Fruit fly (Drosophila melanogaster): ENCODE data around the gene CG12061.

CG12061 gene

DNA sequence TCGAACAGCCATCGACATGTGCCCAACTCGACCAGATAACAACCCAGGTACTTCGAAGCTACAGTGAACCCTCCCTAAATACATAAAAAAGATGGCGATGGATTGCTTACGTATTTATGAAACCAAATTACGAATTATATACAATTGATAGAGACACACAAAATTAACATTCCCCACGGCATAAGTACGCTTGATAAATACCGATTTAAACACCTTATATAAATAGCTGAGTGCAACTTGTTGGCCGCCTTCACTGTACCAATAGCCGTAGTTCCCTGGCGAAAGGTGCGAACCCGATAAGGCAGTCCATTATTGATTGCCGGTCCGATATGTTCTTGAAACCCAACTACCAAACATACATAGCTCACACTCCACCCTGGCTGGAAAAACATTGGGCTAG is 25.2 kb upstream of the CG12061 start:
- peak; percentile 70 for TF ChIP-seq Atf6 (GFP tag; IDR thresholded peaks at IDR 0.05)
- TF ChIP-seq pum (GFP tag; optimal IDR thresholded peaks at IDR 0.05): peak; percentile 1
- peak; percentile 2 for TF ChIP-seq CG17359 (tag; optimal IDR thresholded peaks at IDR 0.05)
- no peak for TF ChIP-seq Optix (GFP tag; IDR thresholded peaks at IDR 0.05)
- TF ChIP-seq Meics (GFP tag; optimal IDR thresholded peaks at IDR 0.05): peak; percentile 46
- peak; percentile 44 for TF ChIP-seq Fer3 (tag; optimal IDR thresholded peaks at IDR 0.05)
- peak; percentile 0 for TF ChIP-seq dmrt11E (tag; optimal IDR thresholded peaks at IDR 0.05)
- TF ChIP-seq crc (GFP tag; optimal IDR thresholded peaks at IDR 0.05): no peak
- 0 out of 2 replicates have a peak, but pooled peaks have one; percentile 10 for TF ChIP-seq NFAT (GFP tag; IDR thresholded peaks at IDR 0.05)
- peak; percentile 17 for TF ChIP-seq CG9817 (tag; optimal IDR thresholded peaks at IDR 0.05)
- TF ChIP-seq PHDP (tag; optimal IDR thresholded peaks at IDR 0.05): peak; percentile 5
- peak; percentile 6 for TF ChIP-seq pho (GFP tag; optimal IDR thresholded peaks at IDR 0.05)
- TF ChIP-seq CG7786 (GFP tag; optimal IDR thresholded peaks at IDR 0.05): peak; percentile 37
- TF ChIP-seq CG3281 (GFP tag; optimal IDR thresholded peaks at IDR 0.05): peak; percentile 49
- TF ChIP-seq CG15269 (tag; optimal IDR thresholded peaks at IDR 0.05): peak; percentile 47
- no peak for TF ChIP-seq CG8290 (GFP tag; optimal IDR thresholded peaks at IDR 0.05)
- peak in 1 of 2 experiments; percentile 29 for TF ChIP-seq CG8290 (tag; optimal IDR thresholded peaks at IDR 0.05)
- TF ChIP-seq dmrt99B (tag; optimal IDR thresholded peaks at IDR 0.05): peak; percentile 22
- TF ChIP-seq CG15514 (GFP tag; optimal IDR thresholded peaks at IDR 0.05): peak; percentile 27
- 0 out of 2 replicates have a peak, but pooled peaks have one; percentile 6 for TF ChIP-seq CG3847 (GFP tag; IDR thresholded peaks at IDR 0.05)
- TF ChIP-seq Ptx1 (GFP tag; IDR thresholded peaks at IDR 0.05): peak; percentile 59
- TF ChIP-seq grn (GFP tag; optimal IDR thresholded peaks at IDR 0.05): peak; percentile 76
- TF ChIP-seq CG11456 (GFP tag; IDR thresholded peaks at IDR 0.05): 0 out of 3 replicates have a peak, but pooled peaks have one; percentile 50
- no peak for TF ChIP-seq CG15011 (GFP tag; optimal IDR thresholded peaks at IDR 0.05)
- no peak for TF ChIP-seq hb (GFP tag; IDR thresholded peaks at IDR 0.05; ENCODE audit: partially characterized antibody)
- TF ChIP-seq CG7839 (tag; optimal IDR thresholded peaks at IDR 0.05): peak; percentile 39
- no peak for TF ChIP-seq bab2 (GFP tag; optimal IDR thresholded peaks at IDR 0.05)
- peak; percentile 68 for TF ChIP-seq CG2120 (GFP tag; optimal IDR thresholded peaks at IDR 0.05)
- peak; percentile 40 for TF ChIP-seq CG6813 (GFP tag; optimal IDR thresholded peaks at IDR 0.05)
- TF ChIP-seq CG9215 (GFP tag; IDR thresholded peaks at IDR 0.05): peak; percentile 51
- TF ChIP-seq GATAe (GFP tag; conservative IDR thresholded peaks at IDR 0.05): peak; percentile 76
- no peak for TF ChIP-seq Sry-δ (GFP tag; optimal IDR thresholded peaks at IDR 0.05)
- TF ChIP-seq ara (GFP tag; IDR thresholded peaks at IDR 0.05): 0 out of 2 replicates have a peak, but pooled peaks have one; percentile 20
- TF ChIP-seq vfl (GFP tag; optimal IDR thresholded peaks at IDR 0.05): no peak
- TF ChIP-seq Dip3 (GFP tag; optimal IDR thresholded peaks at IDR 0.05): peak; percentile 35
- peak; percentile 55 for TF ChIP-seq slbo (GFP tag; IDR thresholded peaks at IDR 0.05)
- peak; percentile 7 for TF ChIP-seq CG16863 (GFP tag; optimal IDR thresholded peaks at IDR 0.05)
- TF ChIP-seq zfh2 (GFP tag; optimal IDR thresholded peaks at IDR 0.05): peak; percentile 22
- TF ChIP-seq wor (GFP tag; IDR thresholded peaks at IDR 0.05): peak; percentile 26; the same call in 1 of the 2 replicates
- peak; percentile 63 for TF ChIP-seq CG12769 (tag; optimal IDR thresholded peaks at IDR 0.05)
- peak; percentile 4 for TF ChIP-seq Nf-YB (GFP tag; optimal IDR thresholded peaks at IDR 0.05)
- TF ChIP-seq CG6689 (GFP tag; IDR thresholded peaks at IDR 0.05): 0 out of 2 replicates have a peak, but pooled peaks have one; percentile 14
- peak; percentile 40; the same call in 2 of the 3 replicates for TF ChIP-seq tgo (GFP tag; IDR thresholded peaks at IDR 0.05)
- peak; percentile 66 for TF ChIP-seq CG32532 (GFP tag; IDR thresholded peaks at IDR 0.05)
- TF ChIP-seq Nf-YC (tag; optimal IDR thresholded peaks at IDR 0.05): peak; percentile 4
- TF ChIP-seq CG18599 (GFP tag; optimal IDR thresholded peaks at IDR 0.05): peak; percentile 68
- TF ChIP-seq Aef1 (GFP tag; IDR thresholded peaks at IDR 0.05): peak; percentile 49; the same call in 1 of the 3 replicates
- 0 out of 2 replicates have a peak, but pooled peaks have one; percentile 22 for TF ChIP-seq CG10366 (GFP tag; IDR thresholded peaks at IDR 0.05)
- TF ChIP-seq CG32772 (GFP tag; IDR thresholded peaks at IDR 0.05): no peak
- TF ChIP-seq MBD-R2 (GFP tag; IDR thresholded peaks at IDR 0.05): peak; percentile 21; the same call in 1 of the 2 replicates
- peak; percentile 20 for TF ChIP-seq CHES-1-like (GFP tag; optimal IDR thresholded peaks at IDR 0.05)
